Worm (Caenorhabditis elegans): ENCODE results near the gene ahsa-1.

Gene ahsa-1

ce11 chrV:15069435-15069985 lies 15.7 kb downstream of the ahsa-1 start:
- no peak for TF ChIP-seq ama-1 (optimal IDR thresholded peaks at IDR 0.05)
- TF ChIP-seq nhr-237 (tag; optimal IDR thresholded peaks at IDR 0.05): no peak
- TF ChIP-seq sma-3 (GFP tag; optimal IDR thresholded peaks at IDR 0.05): no peak
- no peak for TF ChIP-seq dmd-4 (tag; optimal IDR thresholded peaks at IDR 0.05)
- TF ChIP-seq lsy-2 (tag; optimal IDR thresholded peaks at IDR 0.05): peak in 1 of 2 experiments; percentile 70
- TF ChIP-seq zag-1 (tag; optimal IDR thresholded peaks at IDR 0.05): no peak
- TF ChIP-seq R02D3.7 (tag; optimal IDR thresholded peaks at IDR 0.05): no peak
- no peak for TF ChIP-seq ceh-16 (tag; optimal IDR thresholded peaks at IDR 0.05)

DNA sequence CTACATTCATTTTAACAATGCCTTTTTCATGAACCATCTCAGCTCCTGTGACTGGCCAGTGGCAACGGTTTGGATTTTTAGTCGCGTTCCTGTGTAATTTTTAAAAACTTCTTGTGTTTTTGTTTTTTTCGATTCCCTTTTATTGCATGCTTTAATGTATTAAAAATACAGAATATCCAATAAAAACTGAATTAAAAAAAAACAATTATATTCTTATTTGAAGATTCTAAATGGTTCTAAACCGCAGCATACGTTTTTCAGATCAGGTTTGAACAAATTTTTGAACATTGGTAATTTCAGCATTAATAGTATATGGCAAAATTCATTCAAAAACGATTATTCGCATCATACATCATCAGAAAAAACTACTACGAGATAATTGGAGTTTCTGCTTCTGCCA lies 16.8 kb downstream of the ahsa-1 start, which contains the start of gene dnj-3:
Gene dnj-3, plus strand, starts transcription at position 301 of the 400 bp plus-strand sequence.
- TF ChIP-seq aly-2 (tag; optimal IDR thresholded peaks at IDR 0.05) (no peak), ztf-1 (GFP tag; conservative IDR thresholded peaks at IDR 0.05) (no peak), C34F6.9 (tag; optimal IDR thresholded peaks at IDR 0.05) (no peak), mbf-1 (tag; optimal IDR thresholded peaks at IDR 0.05) (no peak), nhr-129 (tag; optimal IDR thresholded peaks at IDR 0.05) (no peak), ama-1 (optimal IDR thresholded peaks at IDR 0.05) (no peak), nhr-11 (tag; optimal IDR thresholded peaks at IDR 0.05) (no peak), ztf-4 (tag; optimal IDR thresholded peaks at IDR 0.05) (no peak), sem-4 (tag; optimal IDR thresholded peaks at IDR 0.05) (no peak), nhr-77 (tag; optimal IDR thresholded peaks at IDR 0.05) (no peak), Y55F3AM.14 (GFP tag; optimal IDR thresholded peaks at IDR 0.05) (no peak), nhr-25 (tag; optimal IDR thresholded peaks at IDR 0.05) (no peak), gmeb-1 (tag; optimal IDR thresholded peaks at IDR 0.05) (no peak), snpc-4 (tag; optimal IDR thresholded peaks at IDR 0.05) (no peak), elt-1 (tag; optimal IDR thresholded peaks at IDR 0.05) (no peak), dmd-4 (tag; optimal IDR thresholded peaks at IDR 0.05) (no peak)

ce11 chrV:15067165-15067564 lies 18.0 kb downstream of the ahsa-1 start, which contains the start of gene C25D7.10:
Gene C25D7.10 (plus strand): TSS chrV:15067465.
- TF ChIP-seq sma-9 (GFP tag; optimal IDR thresholded peaks at IDR 0.05) (no peak), sma-9 (tag; optimal IDR thresholded peaks at IDR 0.05) (no peak), unc-39 (tag; optimal IDR thresholded peaks at IDR 0.05) (no peak), mbf-1 (tag; optimal IDR thresholded peaks at IDR 0.05) (no peak), nhr-10 (tag; optimal IDR thresholded peaks at IDR 0.05) (no peak), alr-1 (tag; optimal IDR thresholded peaks at IDR 0.05) (no peak), ztf-4 (tag; optimal IDR thresholded peaks at IDR 0.05) (no peak), lin-39 (tag; optimal IDR thresholded peaks at IDR 0.05) (no peak), ztf-11 (tag; optimal IDR thresholded peaks at IDR 0.05) (no peak)

DNA sequence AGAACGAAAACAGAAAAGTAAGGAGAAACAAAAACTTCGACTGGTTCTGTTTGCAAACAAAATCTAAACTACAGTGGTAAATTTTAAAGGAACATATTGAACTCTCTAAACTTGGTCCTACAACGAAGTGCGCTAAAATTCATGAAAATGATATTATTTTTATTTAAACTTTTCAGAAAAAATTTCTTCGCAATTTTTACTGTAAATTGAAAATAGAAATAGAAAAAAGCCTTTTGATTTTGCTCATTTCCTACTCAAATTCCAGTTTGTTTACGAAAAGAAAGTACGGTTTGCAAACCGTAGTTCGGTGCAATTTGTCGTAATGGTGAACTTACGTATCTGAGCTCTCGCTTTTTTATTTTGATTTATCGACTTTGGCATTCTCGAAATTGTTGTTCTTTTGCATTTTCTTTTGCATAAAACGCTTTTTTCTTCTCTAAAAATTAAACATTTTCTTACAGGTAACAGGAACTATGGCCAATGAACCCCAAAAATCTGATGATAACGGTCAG lies 19.3 kb downstream of the ahsa-1 start, which contains the start of gene otub-1:
Gene otub-1, plus strand, starts transcription at position 462 of the 512 bp plus-strand sequence.
- TF ChIP-seq Y55F3AM.14 (GFP tag; optimal IDR thresholded peaks at IDR 0.05): no peak
- TF ChIP-seq unc-62 (GFP tag; optimal IDR thresholded peaks at IDR 0.05): no peak
- no peak for TF ChIP-seq lin-11 (tag; optimal IDR thresholded peaks at IDR 0.05)
- no peak for TF ChIP-seq elt-3 (tag; optimal IDR thresholded peaks at IDR 0.05)
- no peak for TF ChIP-seq skn-1 (tag; optimal IDR thresholded peaks at IDR 0.05)
- TF ChIP-seq unc-39 (tag; optimal IDR thresholded peaks at IDR 0.05): no peak
- no peak for TF ChIP-seq ceh-16 (tag; optimal IDR thresholded peaks at IDR 0.05)
- TF ChIP-seq sma-9 (GFP tag; optimal IDR thresholded peaks at IDR 0.05): no peak
- no peak for TF ChIP-seq sma-9 (tag; optimal IDR thresholded peaks at IDR 0.05)
- TF ChIP-seq R02D3.7 (tag; optimal IDR thresholded peaks at IDR 0.05): no peak
- no peak for TF ChIP-seq ZK546.5 (tag; optimal IDR thresholded peaks at IDR 0.05)
- no peak for TF ChIP-seq alr-1 (tag; optimal IDR thresholded peaks at IDR 0.05)
- TF ChIP-seq nhr-25 (tag; optimal IDR thresholded peaks at IDR 0.05): no peak
- TF ChIP-seq nhr-21 (tag; optimal IDR thresholded peaks at IDR 0.05): no peak
- TF ChIP-seq ama-1 (optimal IDR thresholded peaks at IDR 0.05): no peak
- TF ChIP-seq aly-2 (tag; optimal IDR thresholded peaks at IDR 0.05): no peak
- TF ChIP-seq dmd-4 (tag; optimal IDR thresholded peaks at IDR 0.05): no peak
- TF ChIP-seq nhr-77 (tag; optimal IDR thresholded peaks at IDR 0.05): no peak
